Fruit fly (Drosophila melanogaster): ENCODE data around the gene CG9391.

DNA sequence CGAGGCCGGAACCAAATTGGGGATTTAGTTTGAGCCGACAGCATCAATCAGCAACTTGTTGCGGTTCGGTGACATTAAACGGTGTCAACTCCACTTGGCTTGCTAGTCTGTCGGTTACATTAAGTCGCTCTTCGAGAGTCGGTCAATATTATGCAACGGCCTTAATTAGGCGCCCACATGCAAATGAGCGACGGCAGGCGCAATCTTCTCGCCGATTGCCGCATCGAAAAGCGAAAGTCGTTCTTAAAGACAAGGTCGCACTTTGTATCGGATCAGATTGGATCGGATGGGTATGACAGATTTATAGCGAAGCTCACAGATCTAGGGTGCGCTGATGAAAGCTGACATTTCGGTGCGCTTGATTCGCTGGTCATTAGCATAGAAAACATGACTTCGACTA lies 22.9 kb upstream of the CG9391 start:
- TF ChIP-seq CG6854 (GFP tag; optimal IDR thresholded peaks at IDR 0.05) = no peak
- TF ChIP-seq cyc (GFP tag; optimal IDR thresholded peaks at IDR 0.05) = no peak
- TF ChIP-seq CG31627 (GFP tag; optimal IDR thresholded peaks at IDR 0.05) = no peak

All from whole organism, prepupa.